Worm (Caenorhabditis elegans) whole organism, young adult: ENCODE measurements around the gene F47D12.6.

Source experiments
- B0035.1 ChIP-seq: sonication (generic microtip); optimal IDR thresholded peaks from 2 replicates; lab custom pipeline; 2016; ENCODE audit warnings: missing genetic modification characterization, mild to moderate bottlenecking, missing compliant biosample characterization, missing genotype, missing genetic modification reagents
- B0261.1 ChIP-seq: sonication (generic microtip); optimal IDR thresholded peaks from 2 replicates; lab custom pipeline; 2016; ENCODE audit warnings: mild to moderate bottlenecking, missing genetic modification characterization, moderate library complexity, missing compliant biosample characterization
- D2030.7 ChIP-seq: fragments of 200-800 bp; sonication (Bioruptor generic); IDR thresholded peaks from 2 replicates; pipeline ENCODE4 v1.3.6; 2022; ENCODE audit warnings: missing genetic modification reagents, missing genetic modification characterization, missing compliant biosample characterization
- F33H1.4 ChIP-seq: fragments of 200-800 bp; sonication (Bioruptor generic); IDR thresholded peaks from 2 replicates; pipeline ENCODE4 v1.3.6; 2022; ENCODE audit warnings: missing genetic modification reagents, missing genetic modification characterization, missing compliant biosample characterization
- Y56A3A.18 ChIP-seq: fragments of 200-800 bp; sonication (Bioruptor generic); IDR thresholded peaks from 2 replicates; pipeline ENCODE4 v1.3.6; 2022; ENCODE audit warnings: missing genetic modification reagents, missing genetic modification characterization, missing compliant biosample characterization
- egrh-3 ChIP-seq: fragments of 200-800 bp; sonication (Bioruptor generic); IDR thresholded peaks from 2 replicates; pipeline ENCODE4 v1.3.6; 2022; ENCODE audit warnings: missing genetic modification reagents, missing genetic modification characterization, missing compliant biosample characterization
- hmg-1.2 ChIP-seq: fragments of 200-800 bp; sonication (Bioruptor generic); IDR thresholded peaks from 2 replicates; pipeline ENCODE4 v1.3.6; 2022; ENCODE audit warnings: missing genetic modification reagents, missing genetic modification characterization, missing compliant biosample characterization
- hmg-20 ChIP-seq: fragments of 200-800 bp; sonication (Bioruptor generic); IDR thresholded peaks from 2 replicates; pipeline ENCODE4 v1.3.6; 2022; ENCODE audit warnings: missing genetic modification reagents, missing genetic modification characterization, missing compliant biosample characterization
- hrde-1 ChIP-seq: sonication (generic microtip); optimal IDR thresholded peaks from 2 replicates; lab custom pipeline; 2016; ENCODE audit warnings: missing genetic modification characterization, mild to moderate bottlenecking, missing compliant biosample characterization, moderate library complexity, missing genotype, missing genetic modification reagents, borderline replicate concordance
- lir-1 ChIP-seq: fragments of 200-800 bp; sonication (Bioruptor generic); conservative IDR thresholded peaks from 2 replicates; pipeline ENCODE4 v1.3.6; 2022; ENCODE audit warnings: missing genetic modification reagents, missing genetic modification characterization, missing compliant biosample characterization
- mxl-1 ChIP-seq: sonication (generic microtip); optimal IDR thresholded peaks from 2 replicates; lab custom pipeline; 2016; ENCODE audit warnings: missing genetic modification characterization, missing compliant biosample characterization
- nfya-1 ChIP-seq: sonication (generic microtip); optimal IDR thresholded peaks from 2 replicates; lab custom pipeline; 2017; ENCODE audit warnings: antibody characterized with exemption, missing compliant biosample characterization, missing genetic modification characterization, borderline replicate concordance; ENCODE audit not compliant: insufficient read depth
- snpc-1.1 ChIP-seq: sonication (generic microtip); optimal IDR thresholded peaks from 2 replicates; lab custom pipeline; 2017; ENCODE audit warnings: missing genetic modification characterization, mild to moderate bottlenecking, missing compliant biosample characterization, antibody characterized with exemption, moderate library complexity, missing genotype, missing genetic modification reagents; ENCODE audit not compliant: insufficient read depth
- ztf-28 ChIP-seq: fragments of 200-800 bp; sonication (Bioruptor generic); IDR thresholded peaks from 2 replicates; pipeline ENCODE4 v1.3.6; 2022; ENCODE audit warnings: missing genetic modification reagents, missing genetic modification characterization, missing compliant biosample characterization
- ztf-6 ChIP-seq: fragments of 200-800 bp; sonication (Bioruptor generic); IDR thresholded peaks from 2 replicates; pipeline ENCODE4 v1.3.6; 2022; ENCODE audit warnings: missing genetic modification reagents, missing genetic modification characterization, missing compliant biosample characterization

Gene F47D12.6

ce11 chrIII:6240528-6240927 lies 46.6 kb downstream of the F47D12.6 start, which contains the start of gene T12A2.3 (continued):
- TF ChIP-seq egrh-3 = no peak
- TF ChIP-seq nfya-1 = no peak
- no peak for TF ChIP-seq ztf-6 (GFP tag; lab: Robert Waterston, UW)

- TF ChIP-seq D2030.7 (GFP tag; lab: Robert Waterston, UW) = no peak
- no peak for TF ChIP-seq hmg-20
- no peak for TF ChIP-seq B0035.1 (tag; lab: Kevin White, UChicago)
- no peak for TF ChIP-seq hrde-1
- no peak for TF ChIP-seq ztf-28 (GFP tag; lab: Robert Waterston, UW)
- no peak for TF ChIP-seq B0261.1
- no peak for TF ChIP-seq lir-1 (GFP tag; lab: Robert Waterston, UW)
- no peak for TF ChIP-seq ztf-6 (GFP tag; lab: Robert Waterston, UW)
- no peak for TF ChIP-seq mxl-1
- TF ChIP-seq F33H1.4 (GFP tag; lab: Robert Waterston, UW) = no peak
- no peak for TF ChIP-seq snpc-1.1 (tag; lab: Kevin White, UChicago)
- no peak for TF ChIP-seq hmg-1.2 (GFP tag; lab: Robert Waterston, UW)
- TF ChIP-seq Y56A3A.18 (GFP tag; lab: Robert Waterston, UW) = no peak
- TF ChIP-seq, all 124 proteins: peak for 0
These were observed 50.4 kb downstream of the F47D12.6 start, which contains the start of gene T12A2.21 for ce11 chrIII:6236649-6237048. TSS of gene T12A2.21 (minus strand) at chrIII:6236749.
